Worm (Caenorhabditis elegans): ENCODE data around the gene F57C2.5.

DNA sequence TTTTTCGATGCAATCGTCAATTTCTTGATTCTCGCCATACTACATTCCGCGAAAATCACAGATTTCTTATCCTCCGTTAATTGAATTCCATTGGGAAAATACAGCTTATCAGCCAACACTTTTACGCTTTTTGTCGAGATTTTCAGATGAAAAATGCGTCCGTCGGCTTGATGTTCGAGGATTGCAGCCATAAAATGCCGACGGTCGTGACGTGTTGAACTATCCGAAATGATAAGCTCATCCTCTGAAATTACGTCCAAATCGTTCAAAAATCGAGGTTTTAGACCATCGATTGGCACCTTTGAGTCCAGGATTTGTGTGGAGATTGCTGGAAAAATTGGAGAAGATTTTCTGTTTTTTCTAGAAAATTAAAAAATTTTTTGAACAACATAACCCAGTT is 935 bp downstream of the F57C2.5 start:
- no peak for TF ChIP-seq ceh-13 (GFP tag; optimal IDR thresholded peaks at IDR 0.05)
- TF ChIP-seq hmg-4 (GFP tag; optimal IDR thresholded peaks at IDR 0.05): no peak
- TF ChIP-seq tra-4 (tag; optimal IDR thresholded peaks at IDR 0.05): no peak
- TF ChIP-seq F13C5.2 (tag; optimal IDR thresholded peaks at IDR 0.05): no peak
- TF ChIP-seq ama-1 (optimal IDR thresholded peaks at IDR 0.05): no peak
- TF ChIP-seq tbx-11 (GFP tag; IDR thresholded peaks at IDR 0.05): no peak
- TF ChIP-seq tbx-37 (GFP tag; conservative IDR thresholded peaks at IDR 0.05): no peak
- no peak for TF ChIP-seq ceh-36 (tag; optimal IDR thresholded peaks at IDR 0.05)
- no peak for TF ChIP-seq aly-1 (tag; optimal IDR thresholded peaks at IDR 0.05)
